Fruit fly (Drosophila melanogaster) whole organism, wandering third instar larva: ENCODE data around the gene CG11593.

Experiments used
- CG9705 ChIP-seq: fragments of 200-800 bp; sonication (Bioruptor generic); optimal IDR thresholded peaks from 2 replicates; lab custom pipeline; 2018; ENCODE audit warnings: missing biosample characterization, mild to moderate bottlenecking, missing genetic modification characterization
- CrebA ChIP-seq: fragments of 200-800 bp; sonication (Bioruptor generic); optimal IDR thresholded peaks from 2 replicates; lab custom pipeline; 2016; ENCODE audit warnings: missing biosample characterization, mild to moderate bottlenecking, missing genetic modification characterization, borderline replicate concordance
- Hnf4 ChIP-seq: fragments of 200-800 bp; sonication (Bioruptor generic); optimal IDR thresholded peaks from 2 replicates; lab custom pipeline; 2016; ENCODE audit warnings: missing biosample characterization, mild to moderate bottlenecking, missing genetic modification characterization
- Hr78 ChIP-seq: fragments of >200 bp; optimal IDR thresholded peaks from 2 replicates; lab custom pipeline; 2017; ENCODE audit warnings: missing biosample characterization, missing genetic modification characterization
- Jra ChIP-seq: sonication (Bioruptor generic); optimal IDR thresholded peaks from 2 replicates; lab custom pipeline; 2016; ENCODE audit warnings: missing biosample characterization, missing genetic modification characterization
- OdsH ChIP-seq: fragments of 200-800 bp; sonication (Bioruptor generic); optimal IDR thresholded peaks from 2 replicates; lab custom pipeline; 2016; ENCODE audit warnings: missing biosample characterization, mild to moderate bottlenecking, missing genetic modification characterization
- pan ChIP-seq: fragments of >200 bp; optimal IDR thresholded peaks from 2 replicates; lab custom pipeline; 2017

DNA sequence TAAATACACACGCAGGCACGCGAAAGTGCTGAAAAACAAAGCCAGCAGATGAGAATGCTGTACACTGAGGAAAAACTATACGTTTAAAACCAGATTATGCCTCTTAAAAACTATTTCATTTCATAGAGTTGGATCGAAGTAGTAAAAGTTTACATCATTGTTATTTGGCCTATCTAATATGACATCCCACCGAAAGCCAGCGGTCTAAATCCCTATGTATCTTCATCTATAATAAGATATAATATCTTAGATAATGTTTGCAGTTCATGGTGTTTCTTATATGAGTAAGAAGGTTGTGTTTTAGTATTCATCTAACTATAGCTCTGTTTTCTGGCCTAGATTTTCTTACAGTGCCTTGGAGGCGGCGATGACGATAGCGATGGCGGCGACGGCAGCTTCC is 30.2 kb downstream of the CG11593 start:
- TF ChIP-seq pan (lab: Kevin White, UChicago) (no peak), CrebA (GFP tag; lab: Kevin White, UChicago) (no peak), OdsH (no peak), CG9705 (GFP tag; lab: Kevin White, UChicago) (no peak), Jra (GFP tag; lab: Kevin White, UChicago) (no peak), Hnf4 (GFP tag; lab: Kevin White, UChicago) (no peak), Hr78 (GFP tag; lab: Kevin White, UChicago) (no peak)
